Fruit fly (Drosophila melanogaster) whole organism: Measurements from ENCODE around the gene CG7173.

Experiments
- CG8478 ChIP-seq: fragments of >200 bp; optimal IDR thresholded peaks from 2 replicates; lab custom pipeline; 2018; ENCODE audit warnings: inconsistent platforms
- Dll ChIP-seq: fragments of >200 bp; optimal IDR thresholded peaks from 2 replicates; lab custom pipeline; 2017
- EcR ChIP-seq, 2 experiments: fragments of >200 bp; optimal IDR thresholded peaks; 2 replicates each; lab custom pipeline; 2017; ENCODE audit warnings: missing biosample characterization in 2 of 2, missing genetic modification characterization in 2 of 2, missing genetic modification reagents in 2 of 2
- pan ChIP-seq: fragments of >200 bp; optimal IDR thresholded peaks from 2 replicates; lab custom pipeline; 2017
- psq ChIP-seq: fragments of >200 bp; optimal IDR thresholded peaks from 2 replicates; lab custom pipeline; 2017
- usp ChIP-seq: fragments of >200 bp; optimal IDR thresholded peaks from 2 replicates; lab custom pipeline; 2017; ENCODE audit warnings: missing biosample characterization, missing genetic modification characterization, mixed read lengths

Gene CG7173

DNA sequence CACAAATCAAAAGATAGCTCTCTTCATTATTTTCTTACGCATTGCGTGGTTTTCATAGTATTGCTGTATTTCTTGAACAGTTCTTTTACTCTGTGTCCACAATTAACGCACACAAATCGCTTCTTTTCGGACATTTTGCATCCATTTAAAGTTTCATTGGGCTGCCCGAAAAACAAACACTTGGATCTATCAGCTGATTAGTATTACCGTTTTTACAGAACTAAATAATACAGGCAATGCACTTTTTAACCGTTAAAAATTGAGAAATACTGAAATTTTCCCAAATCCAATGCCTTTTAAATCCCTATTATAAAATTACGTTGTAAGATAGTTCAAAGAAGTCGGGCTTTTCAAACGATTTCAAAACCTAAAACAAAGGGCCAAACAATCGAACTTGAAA lies 28.9 kb downstream of the CG7173 start, which contains the start of gene Arv1:
Arv1 (minus strand) TSS at position 226 of the 400 bp plus-strand sequence.
- TF ChIP-seq CG8478 (lab: Kevin White, UChicago) (no peak), usp (GFP tag; lab: Kevin White, UChicago) (no peak), Dll (lab: Kevin White, UChicago) (no peak), pan (lab: Kevin White, UChicago) (no peak), EcR (GFP tag; optimal IDR thresholded peaks at IDR 0.05; lab: Kevin White, UChicago) (no peak), psq (no peak)

- TF ChIP-seq usp (GFP tag; lab: Kevin White, UChicago) (no peak), psq (no peak), EcR (GFP tag; optimal IDR thresholded peaks at IDR 0.05; lab: Kevin White, UChicago) (no peak), CG8478 (lab: Kevin White, UChicago) (no peak), Dll (lab: Kevin White, UChicago) (no peak), pan (lab: Kevin White, UChicago) (no peak)
Observed at dm6 chr3L:21524071-21524889, 33.7 kb downstream of the CG7173 start.

DNA sequence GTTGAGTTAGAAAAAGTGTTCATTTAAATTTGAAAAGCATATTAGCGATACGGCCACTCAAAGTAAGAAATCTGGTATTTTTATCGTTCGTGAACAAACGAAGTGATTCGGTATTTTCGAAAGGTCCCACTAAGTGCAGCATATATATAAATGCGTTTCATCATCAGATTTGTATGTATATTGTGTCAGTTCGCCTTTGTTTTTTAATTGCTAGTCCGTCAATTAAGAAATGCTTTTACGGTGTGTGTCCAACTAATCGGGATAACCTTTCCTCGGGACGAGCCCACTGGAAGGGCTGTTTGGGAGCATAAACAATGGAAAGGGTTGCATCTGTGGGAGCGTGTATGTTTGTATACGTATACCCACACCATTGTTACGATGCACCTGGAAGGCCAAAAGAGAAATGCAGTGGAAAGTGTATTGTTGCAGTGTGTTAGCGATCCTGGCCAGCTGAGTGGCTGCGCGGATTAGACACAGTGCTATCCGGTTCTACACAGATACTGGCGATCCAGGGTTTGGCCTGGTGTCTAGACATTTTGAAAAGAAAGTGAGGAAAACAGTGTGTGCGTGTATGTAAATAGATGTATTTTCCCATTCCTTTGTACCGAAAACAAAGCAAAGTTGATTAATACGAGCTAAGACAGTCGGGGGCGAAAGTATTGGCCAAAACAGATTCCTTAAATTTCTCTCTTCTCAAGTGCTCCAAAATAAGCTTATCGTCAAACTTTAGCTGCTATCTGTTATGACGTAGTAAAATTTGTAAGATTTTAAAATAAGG lies 34.8 kb downstream of the CG7173 start, which contains the start of gene CG7611:
CG7611 (plus strand) TSS at position 128 of the 778 bp plus-strand sequence.
- TF ChIP-seq EcR (GFP tag; optimal IDR thresholded peaks at IDR 0.05; lab: Kevin White, UChicago) (no peak), usp (GFP tag; lab: Kevin White, UChicago) (no peak), psq (no peak), CG8478 (lab: Kevin White, UChicago) (no peak), pan (lab: Kevin White, UChicago) (no peak), Dll (lab: Kevin White, UChicago) (no peak)

dm6 chr3L:21518345-21518744 lies 39.7 kb downstream of the CG7173 start:
- TF ChIP-seq CG8478 (lab: Kevin White, UChicago) (no peak), psq (no peak), Dll (lab: Kevin White, UChicago) (no peak), EcR (GFP tag; optimal IDR thresholded peaks at IDR 0.05; lab: Kevin White, UChicago) (no peak), pan (lab: Kevin White, UChicago) (no peak), usp (GFP tag; lab: Kevin White, UChicago) (no peak)

DNA sequence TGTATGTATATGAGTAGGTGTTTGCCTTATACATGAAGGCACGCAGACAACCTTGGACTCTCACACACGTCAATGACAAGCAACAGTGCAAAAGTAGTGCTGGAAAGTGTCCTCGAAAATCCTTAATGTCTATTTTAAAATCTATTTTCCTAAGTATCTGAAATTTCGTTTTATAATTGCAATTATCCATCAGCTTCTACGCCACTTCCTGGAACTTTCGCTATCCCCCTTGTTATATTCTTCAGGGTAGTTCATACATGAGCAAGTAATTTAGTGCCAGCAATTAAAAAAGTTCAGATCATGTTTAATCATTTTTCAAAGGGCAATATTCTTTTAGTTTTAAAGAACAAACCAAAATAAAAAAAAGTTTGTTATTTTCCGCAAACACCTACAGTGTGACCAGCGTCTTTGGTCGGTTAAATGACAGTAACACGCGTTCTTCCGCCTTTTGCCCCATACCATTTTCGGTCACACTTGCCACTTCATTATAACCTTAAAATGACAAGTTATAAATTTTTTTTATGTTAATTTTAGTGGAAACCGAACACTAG lies 41.2 kb downstream of the CG7173 start:
- no peak for TF ChIP-seq Dll (lab: Kevin White, UChicago)
- no peak for TF ChIP-seq psq
- no peak for TF ChIP-seq CG8478 (lab: Kevin White, UChicago)
- TF ChIP-seq usp (GFP tag; lab: Kevin White, UChicago), result no peak
- TF ChIP-seq pan (lab: Kevin White, UChicago), result no peak
- no peak for TF ChIP-seq EcR (GFP tag; optimal IDR thresholded peaks at IDR 0.05; lab: Kevin White, UChicago)

- TF ChIP-seq CG8478 (lab: Kevin White, UChicago), result no peak
- no peak for TF ChIP-seq pan (lab: Kevin White, UChicago)
- no peak for TF ChIP-seq psq
- TF ChIP-seq EcR (GFP tag; optimal IDR thresholded peaks at IDR 0.05; lab: Kevin White, UChicago), result no peak
- no peak for TF ChIP-seq usp (GFP tag; lab: Kevin White, UChicago)
Observed at dm6 chr3L:21515823-21516715, 42.0 kb downstream of the CG7173 start, which contains the start of the genes SAK and Cdk12. Gene SAK, minus strand, starts transcription at chr3L:21515887. Gene Cdk12, plus strand, starts transcription at chr3L:21516306.

dm6 chr3L:21509488-21510122 lies 48.4 kb downstream of the CG7173 start:
- TF ChIP-seq usp (GFP tag; lab: Kevin White, UChicago) (no peak), psq (no peak), EcR (GFP tag; optimal IDR thresholded peaks at IDR 0.05; lab: Kevin White, UChicago) (no peak), pan (lab: Kevin White, UChicago) (no peak), Dll (lab: Kevin White, UChicago) (no peak), CG8478 (lab: Kevin White, UChicago) (no peak)

dm6 chr3L:21508621-21509020 lies 49.4 kb downstream of the CG7173 start:
- TF ChIP-seq Dll (lab: Kevin White, UChicago) (no peak), EcR (GFP tag; optimal IDR thresholded peaks at IDR 0.05; lab: Kevin White, UChicago) (peak in 1 of 2 experiments; percentile 57)

- no peak for TF ChIP-seq usp (GFP tag; lab: Kevin White, UChicago)
- TF ChIP-seq CG8478 (lab: Kevin White, UChicago), result no peak
- no peak for TF ChIP-seq EcR (GFP tag; optimal IDR thresholded peaks at IDR 0.05; lab: Kevin White, UChicago)
- TF ChIP-seq pan (lab: Kevin White, UChicago), result peak; percentile 7
- TF ChIP-seq psq, result no peak
- TF ChIP-seq Dll (lab: Kevin White, UChicago), result no peak
Observed at dm6 chr3L:21507955-21508354, 50.1 kb downstream of the CG7173 start.

- no peak for TF ChIP-seq usp (GFP tag; lab: Kevin White, UChicago)
- no peak for TF ChIP-seq CG8478 (lab: Kevin White, UChicago)
- no peak for TF ChIP-seq pan (lab: Kevin White, UChicago)
- TF ChIP-seq EcR (GFP tag; optimal IDR thresholded peaks at IDR 0.05; lab: Kevin White, UChicago), result no peak
- no peak for TF ChIP-seq Dll (lab: Kevin White, UChicago)
- TF ChIP-seq psq, result no peak
Observed at dm6 chr3L:21507354-21507928, 50.6 kb downstream of the CG7173 start, which contains the start of the genes Glg1 and M6. Gene Glg1, minus strand, starts transcription at chr3L:21507538. Gene M6, plus strand, starts transcription at chr3L:21507852.
